Worm (Caenorhabditis elegans) whole organism, late embryonic: Measurements from ENCODE around the gene delm-1.
A peak's percentile ranks its signal among the peaks of the same experiment; 100 is the strongest.

Source experiments
- C08G9.2 ChIP-seq: sonication (generic microtip); optimal IDR thresholded peaks from 2 replicates; lab custom pipeline; 2016; ENCODE audit warnings: mild to moderate bottlenecking, missing genetic modification characterization, moderate library complexity, missing compliant biosample characterization
- C38D4.7 ChIP-seq: fragments of 200-800 bp; sonication (Bioruptor generic); optimal IDR thresholded peaks from 2 replicates; lab custom pipeline; 2018; ENCODE audit warnings: mild to moderate bottlenecking, missing genetic modification characterization, moderate library complexity, missing compliant biosample characterization
- F13H6.1 ChIP-seq: sonication (generic microtip); optimal IDR thresholded peaks from 2 replicates; lab custom pipeline; 2016; ENCODE audit warnings: missing genetic modification characterization, missing compliant biosample characterization
- K02D7.2 ChIP-seq: sonication (generic microtip); optimal IDR thresholded peaks from 2 replicates; lab custom pipeline; 2017; ENCODE audit warnings: mild to moderate bottlenecking, missing genetic modification characterization, missing compliant biosample characterization
- K09A11.1 ChIP-seq: sonication (generic microtip); optimal IDR thresholded peaks from 2 replicates; lab custom pipeline; 2017; ENCODE audit warnings: antibody characterized with exemption, mild to moderate bottlenecking, missing genetic modification characterization, missing compliant biosample characterization; ENCODE audit not compliant: insufficient read depth
- T23F11.4 ChIP-seq: fragments of 200-800 bp; sonication (Bioruptor generic); optimal IDR thresholded peaks from 2 replicates; lab custom pipeline; 2018; ENCODE audit warnings: mild to moderate bottlenecking, missing genetic modification characterization, missing compliant biosample characterization
- ahr-1 ChIP-seq: sonication (generic microtip); optimal IDR thresholded peaks from 2 replicates; lab custom pipeline; 2016; ENCODE audit warnings: missing genetic modification characterization, missing compliant biosample characterization
- ama-1 ChIP-seq: fragments of 150-350 bp; optimal IDR thresholded peaks from 2 replicates; lab custom pipeline; 2014
- ceh-18 ChIP-seq: sonication (generic microtip); optimal IDR thresholded peaks from 2 replicates; lab custom pipeline; 2016; ENCODE audit warnings: missing genetic modification characterization, missing compliant biosample characterization
- ceh-19 ChIP-seq: fragments of 200-800 bp; sonication (Bioruptor generic); optimal IDR thresholded peaks from 2 replicates; lab custom pipeline; 2018; ENCODE audit warnings: mild to moderate bottlenecking, missing genetic modification characterization, missing compliant biosample characterization
- ceh-2 ChIP-seq: sonication (generic microtip); optimal IDR thresholded peaks from 2 replicates; lab custom pipeline; 2016; ENCODE audit warnings: missing genotype, missing genetic modification characterization, missing compliant biosample characterization
- ceh-24 ChIP-seq: sonication (generic microtip); optimal IDR thresholded peaks from 2 replicates; lab custom pipeline; 2016; ENCODE audit warnings: mild to moderate bottlenecking, missing genetic modification characterization, missing compliant biosample characterization
- ceh-30 ChIP-seq: fragments of 150-350 bp; optimal IDR thresholded peaks from 2 replicates; lab custom pipeline; 2014; ENCODE audit warnings: missing biosample characterization, missing genetic modification characterization
- ceh-31 ChIP-seq: sonication (generic microtip); optimal IDR thresholded peaks from 2 replicates; lab custom pipeline; 2016; ENCODE audit warnings: missing genetic modification characterization, missing compliant biosample characterization
- ceh-45 ChIP-seq: fragments of 200-800 bp; sonication (Bioruptor generic); IDR thresholded peaks from 2 replicates; pipeline ENCODE4 v1.3.6; 2022; ENCODE audit warnings: missing genetic modification reagents, missing genetic modification characterization, missing compliant biosample characterization
- ceh-48 ChIP-seq: sonication (generic microtip); optimal IDR thresholded peaks from 2 replicates; lab custom pipeline; 2016; ENCODE audit warnings: missing genetic modification characterization, inconsistent platforms, missing compliant biosample characterization
- che-1 ChIP-seq: sonication (generic microtip); optimal IDR thresholded peaks from 2 replicates; lab custom pipeline; 2016; ENCODE audit warnings: mild to moderate bottlenecking, missing genetic modification characterization, missing compliant biosample characterization
- dve-1 ChIP-seq: sonication (generic microtip); optimal IDR thresholded peaks from 2 replicates; lab custom pipeline; 2017; ENCODE audit warnings: antibody characterized with exemption, mild to moderate bottlenecking, missing genetic modification characterization, missing compliant biosample characterization
- elt-2 ChIP-seq: sonication (generic microtip); optimal IDR thresholded peaks from 2 replicates; lab custom pipeline; 2016; ENCODE audit warnings: missing genetic modification reagents, missing genetic modification characterization, missing compliant biosample characterization
- ets-4 ChIP-seq: sonication (generic microtip); optimal IDR thresholded peaks from 2 replicates; lab custom pipeline; 2016; ENCODE audit warnings: missing genetic modification characterization, missing compliant biosample characterization
- fkh-10 ChIP-seq: fragments of 150-350 bp; optimal IDR thresholded peaks from 2 replicates; lab custom pipeline; 2014; ENCODE audit warnings: missing biosample characterization, missing genetic modification reagents, missing genetic modification characterization
- hlh-15 ChIP-seq: sonication (generic microtip); optimal IDR thresholded peaks from 2 replicates; lab custom pipeline; 2016; ENCODE audit warnings: missing genetic modification characterization, missing compliant biosample characterization
- lin-11 ChIP-seq: fragments of 200-800 bp; sonication (Bioruptor generic); optimal IDR thresholded peaks from 2 replicates; lab custom pipeline; 2018; ENCODE audit warnings: mild to moderate bottlenecking, missing genetic modification characterization, missing compliant biosample characterization
- madf-2 ChIP-seq: sonication (generic microtip); optimal IDR thresholded peaks from 2 replicates; lab custom pipeline; 2017; ENCODE audit warnings: missing genetic modification characterization, missing compliant biosample characterization
- nhr-11 ChIP-seq: fragments of 150-350 bp; optimal IDR thresholded peaks from 2 replicates; lab custom pipeline; 2014; ENCODE audit warnings: missing biosample characterization, missing genetic modification characterization
- nhr-232 ChIP-seq: sonication (generic microtip); optimal IDR thresholded peaks from 2 replicates; lab custom pipeline; 2016; ENCODE audit warnings: missing genetic modification characterization, missing compliant biosample characterization
- pat-9 ChIP-seq: fragments of 200-800 bp; sonication (Bioruptor generic); optimal IDR thresholded peaks from 2 replicates; lab custom pipeline; 2018; ENCODE audit warnings: mild to moderate bottlenecking, missing genetic modification characterization, moderate library complexity, missing compliant biosample characterization
- pha-2 ChIP-seq: sonication (generic microtip); optimal IDR thresholded peaks from 2 replicates; lab custom pipeline; 2017; ENCODE audit warnings: mild to moderate bottlenecking, missing genetic modification characterization, missing compliant biosample characterization
- pros-1 ChIP-seq: fragments of 150-350 bp; optimal IDR thresholded peaks from 2 replicates; lab custom pipeline; 2014; ENCODE audit warnings: missing biosample characterization, missing genetic modification reagents, missing genetic modification characterization
- ref-2 ChIP-seq: sonication (generic microtip); optimal IDR thresholded peaks from 2 replicates; lab custom pipeline; 2016; ENCODE audit warnings: missing genetic modification characterization, missing compliant biosample characterization
- rnt-1 ChIP-seq: sonication (generic microtip); optimal IDR thresholded peaks from 2 replicates; lab custom pipeline; 2016; ENCODE audit warnings: missing genetic modification characterization, missing compliant biosample characterization
- sdc-2 ChIP-seq: sonication (generic microtip); optimal IDR thresholded peaks from 2 replicates; lab custom pipeline; 2016; ENCODE audit warnings: missing genotype, missing genetic modification characterization, missing compliant biosample characterization
- sox-4 ChIP-seq: sonication (generic microtip); optimal IDR thresholded peaks from 2 replicates; lab custom pipeline; 2017; ENCODE audit warnings: mild to moderate bottlenecking, missing genetic modification characterization, inconsistent platforms, missing compliant biosample characterization
- syd-9 ChIP-seq: sonication (generic microtip); optimal IDR thresholded peaks from 2 replicates; lab custom pipeline; 2016; ENCODE audit warnings: mild to moderate bottlenecking, missing genetic modification characterization, moderate library complexity, missing compliant biosample characterization
- tbx-2 ChIP-seq: sonication (generic microtip); optimal IDR thresholded peaks from 2 replicates; lab custom pipeline; 2016; ENCODE audit warnings: missing genetic modification characterization, missing compliant biosample characterization
- tbx-7 ChIP-seq: sonication (generic microtip); optimal IDR thresholded peaks from 2 replicates; lab custom pipeline; 2016; ENCODE audit warnings: missing genotype, missing genetic modification characterization, missing compliant biosample characterization
- unc-42 ChIP-seq: sonication (generic microtip); optimal IDR thresholded peaks from 2 replicates; lab custom pipeline; 2016; ENCODE audit warnings: missing genotype, missing genetic modification characterization, missing compliant biosample characterization
- unc-55 ChIP-seq: sonication (generic microtip); optimal IDR thresholded peaks from 2 replicates; lab custom pipeline; 2017; ENCODE audit warnings: missing biosample characterization, missing genetic modification reagents, missing genetic modification characterization
- unc-86 ChIP-seq: sonication (generic microtip); optimal IDR thresholded peaks from 2 replicates; lab custom pipeline; 2016; ENCODE audit warnings: missing genetic modification characterization, missing compliant biosample characterization

delm-1 gene

DNA sequence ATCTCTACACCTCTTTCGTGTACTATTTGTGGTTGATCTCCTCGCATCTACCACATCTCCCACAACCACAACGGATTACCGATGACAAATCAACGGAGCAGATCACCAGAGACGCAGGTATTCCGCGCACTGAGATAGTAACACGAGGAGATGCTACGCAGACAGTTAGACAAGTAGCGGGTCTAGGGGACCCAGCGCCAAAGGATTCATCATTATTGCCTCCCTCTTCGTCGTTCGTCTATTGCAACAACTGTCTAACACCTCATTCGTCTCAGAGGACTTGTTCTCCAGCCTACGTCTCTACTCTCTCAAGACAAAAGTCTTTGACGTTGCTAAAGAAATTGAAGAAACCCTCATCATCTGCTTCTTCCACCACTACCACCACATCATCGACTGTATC, 13.7 kb downstream of the delm-1 start:
- TF ChIP-seq ceh-18 (tag; lab: Kevin White, UChicago) = peak; percentile 25
- no peak for TF ChIP-seq pha-2
- peak; percentile 9 for TF ChIP-seq unc-55 (GFP tag; lab: Kevin White, UChicago)
- no peak for TF ChIP-seq pat-9 (tag; lab: Kevin White, UChicago)
- peak; percentile 31 for TF ChIP-seq ref-2 (tag; lab: Kevin White, UChicago)
- peak; percentile 11 for TF ChIP-seq rnt-1

DNA sequence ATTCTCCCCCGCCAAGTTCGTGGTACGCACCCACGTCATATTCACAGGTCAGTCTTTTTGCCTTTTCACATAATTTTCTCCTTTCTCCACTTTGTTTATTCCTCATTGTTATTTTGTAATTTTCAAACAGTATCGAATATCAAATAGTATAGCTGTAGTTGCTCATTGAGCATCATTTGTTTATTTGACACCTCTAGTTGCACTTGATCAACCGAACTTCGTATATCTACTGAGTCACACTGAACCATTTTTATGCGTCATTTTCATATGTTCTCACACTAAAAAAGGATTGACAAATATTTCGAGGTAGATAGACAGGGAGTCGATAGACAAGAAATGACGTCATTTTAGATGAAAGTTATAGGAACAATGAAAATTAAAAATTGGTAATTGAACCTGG, 15.1 kb downstream of the delm-1 start:
- no peak for TF ChIP-seq che-1
- no peak for TF ChIP-seq ceh-2
- TF ChIP-seq dve-1 = no peak
- no peak for TF ChIP-seq K02D7.2 (tag; lab: Kevin White, UChicago)

DNA sequence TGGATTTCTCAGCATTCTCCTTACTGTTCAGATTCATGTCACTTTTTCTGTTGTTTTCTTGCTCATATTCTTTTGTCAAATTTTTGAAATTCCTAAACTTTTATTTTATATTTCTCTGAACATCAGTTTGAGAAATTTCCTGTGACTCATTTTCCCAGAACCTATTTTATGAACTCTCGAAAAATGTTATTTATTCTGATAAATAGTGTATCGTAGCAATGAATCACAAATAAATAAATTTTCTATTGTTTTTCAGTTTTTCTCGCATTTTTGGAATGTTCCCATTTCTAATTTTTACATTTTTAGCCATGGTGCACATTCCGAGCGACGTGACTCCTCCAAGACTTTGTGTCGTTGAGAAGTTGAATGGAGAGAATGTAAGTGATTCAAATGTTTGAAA, 16.5 kb downstream of the delm-1 start, which contains the start of gene nrfl-1:
nrfl-1 (plus strand) TSS at position 301 of the 400 bp plus-strand sequence.
- TF ChIP-seq C08G9.2 (tag; lab: Kevin White, UChicago) (no peak), F13H6.1 (tag; lab: Kevin White, UChicago) (no peak), pha-2 (no peak), unc-42 (tag; lab: Kevin White, UChicago) (no peak), nhr-11 (tag; lab: Kevin White, UChicago) (no peak), madf-2 (tag; lab: Kevin White, UChicago) (no peak), ceh-31 (tag; lab: Kevin White, UChicago) (no peak), ceh-19 (GFP tag; lab: Kevin White, UChicago) (no peak), ref-2 (tag; lab: Kevin White, UChicago) (no peak), syd-9 (tag; lab: Kevin White, UChicago) (no peak), rnt-1 (no peak), ceh-18 (tag; lab: Kevin White, UChicago) (no peak), fkh-10 (no peak), tbx-2 (no peak), ahr-1 (tag; lab: Kevin White, UChicago) (no peak), nhr-232 (no peak), elt-2 (tag; lab: Kevin White, UChicago) (no peak), C38D4.7 (no peak)

DNA sequence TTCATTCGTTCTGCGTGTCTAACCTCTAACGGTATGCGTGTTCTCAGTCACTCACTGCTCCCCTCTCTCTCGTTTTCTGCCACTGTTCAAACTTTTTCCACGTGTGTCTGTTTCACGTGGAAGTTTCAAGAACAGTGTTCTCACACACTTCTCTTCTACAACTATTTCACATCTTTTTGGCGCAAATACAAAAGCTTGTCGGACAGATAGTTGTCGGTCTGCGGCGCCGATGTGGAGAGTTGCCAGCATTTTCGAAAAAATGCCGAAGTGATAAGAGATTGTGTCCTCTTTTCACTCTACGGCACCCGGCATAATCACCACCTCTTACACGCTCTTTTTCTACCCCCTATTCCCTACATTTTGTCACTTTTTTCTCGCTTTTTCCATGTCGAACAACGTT, 16.9 kb downstream of the delm-1 start:
- TF ChIP-seq C38D4.7 (no peak), pros-1 (no peak), nhr-11 (tag; lab: Kevin White, UChicago) (no peak), ama-1 (no peak), ceh-48 (no peak), ets-4 (tag; lab: Kevin White, UChicago) (no peak), fkh-10 (no peak), T23F11.4 (no peak), rnt-1 (no peak), sdc-2 (tag; lab: Kevin White, UChicago) (no peak), pat-9 (tag; lab: Kevin White, UChicago) (no peak), tbx-7 (tag; lab: Kevin White, UChicago) (no peak), lin-11 (tag; lab: Kevin White, UChicago) (no peak), K02D7.2 (tag; lab: Kevin White, UChicago) (no peak), pha-2 (no peak)

DNA sequence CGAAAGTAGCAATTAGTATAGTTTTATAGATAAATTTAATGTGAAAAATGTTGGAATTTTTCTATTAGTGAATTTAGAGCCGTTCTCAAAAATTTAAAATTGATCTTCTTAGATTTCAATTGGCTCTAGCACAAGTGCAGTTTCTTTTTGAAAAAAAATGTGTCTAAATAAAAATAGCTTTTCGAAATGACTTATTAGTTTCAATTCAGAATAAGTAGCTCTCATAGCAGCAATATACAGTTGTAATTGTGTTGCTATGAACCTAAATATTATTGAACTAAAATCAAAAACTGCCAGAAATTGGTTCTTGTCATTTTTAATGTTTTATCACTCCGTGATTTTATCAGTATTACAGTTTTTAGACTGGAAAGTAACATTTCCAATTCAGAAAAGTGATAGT, 17.6 kb downstream of the delm-1 start:
- TF ChIP-seq unc-86 (tag; lab: Kevin White, UChicago) = no peak
- no peak for TF ChIP-seq K02D7.2 (tag; lab: Kevin White, UChicago)
- no peak for TF ChIP-seq tbx-2
- no peak for TF ChIP-seq ama-1
- no peak for TF ChIP-seq hlh-15 (tag; lab: Kevin White, UChicago)
- no peak for TF ChIP-seq ceh-24 (tag; lab: Kevin White, UChicago)
- no peak for TF ChIP-seq ceh-45 (GFP tag; lab: Robert Waterston, UW)
- no peak for TF ChIP-seq K09A11.1 (tag; lab: Kevin White, UChicago)
- no peak for TF ChIP-seq ceh-30
- TF ChIP-seq lin-11 (tag; lab: Kevin White, UChicago) = no peak
- TF ChIP-seq unc-55 (GFP tag; lab: Kevin White, UChicago) = no peak
- TF ChIP-seq sox-4 (tag; lab: Kevin White, UChicago) = no peak
